Worm (Caenorhabditis elegans): ENCODE measurements around the gene C35C5.8.

- TF ChIP-seq snpc-4 (tag; optimal IDR thresholded peaks at IDR 0.05) = no peak
- no peak for TF ChIP-seq nhr-28 (tag; optimal IDR thresholded peaks at IDR 0.05)
- TF ChIP-seq nhr-76 (tag; optimal IDR thresholded peaks at IDR 0.05) = no peak
- TF ChIP-seq lsy-2 (tag; optimal IDR thresholded peaks at IDR 0.05) = no peak
- no peak for TF ChIP-seq M03D4.4 (tag; optimal IDR thresholded peaks at IDR 0.05)
- TF ChIP-seq nhr-2 (tag; optimal IDR thresholded peaks at IDR 0.05) = no peak
- no peak for TF ChIP-seq sem-2 (GFP tag; optimal IDR thresholded peaks at IDR 0.05)
- no peak for TF ChIP-seq pha-4 (tag; optimal IDR thresholded peaks at IDR 0.05)
- TF ChIP-seq cnd-1 (tag; optimal IDR thresholded peaks at IDR 0.05) = no peak
- no peak for TF ChIP-seq elt-1 (tag; optimal IDR thresholded peaks at IDR 0.05; ENCODE audit: borderline replicate concordance, insufficient read depth)
- TF ChIP-seq lin-13 (tag; optimal IDR thresholded peaks at IDR 0.05) = no peak
Measured at ce11 chrX:11484027-11484426, 49.4 kb upstream of the C35C5.8 start.

Data from whole organism, mixed stage, embryonic.